Fruit fly (Drosophila melanogaster) whole organism, embryonic: ENCODE results near the gene CG9263.

Source experiments
- Aef1 ChIP-seq: fragments of 200-800 bp; sonication (Bioruptor generic); IDR thresholded peaks from 3 replicates; pipeline ENCODE4 v1.3.6; 2022; ENCODE audit warnings: missing biosample characterization, missing genetic modification characterization
- Asciz ChIP-seq: fragments of 200-800 bp; sonication (Bioruptor generic); optimal IDR thresholded peaks from 2 replicates; lab custom pipeline; 2017; ENCODE audit warnings: missing biosample characterization, mild to moderate bottlenecking, missing genetic modification characterization, missing genetic modification reagents
- BtbVII ChIP-seq: fragments of 200-800 bp; sonication (Bioruptor generic); optimal IDR thresholded peaks from 3 replicates; lab custom pipeline; 2017; ENCODE audit warnings: missing biosample characterization, mild to moderate bottlenecking, missing genetic modification characterization
- CG10147 ChIP-seq: fragments of 200-800 bp; sonication (Bioruptor generic); optimal IDR thresholded peaks from 2 replicates; lab custom pipeline; 2019; ENCODE audit warnings: missing biosample characterization, mild to moderate bottlenecking, missing genetic modification characterization, moderate library complexity
- CG10543 ChIP-seq: fragments of 200-800 bp; sonication (Bioruptor generic); optimal IDR thresholded peaks from 3 replicates; lab custom pipeline; 2017; ENCODE audit warnings: missing biosample characterization, mild to moderate bottlenecking, missing genetic modification characterization, moderate library complexity
- CG11504 ChIP-seq: fragments of 200-800 bp; sonication (Bioruptor generic); optimal IDR thresholded peaks from 3 replicates; lab custom pipeline; 2019; ENCODE audit warnings: missing biosample characterization, mild to moderate bottlenecking, missing genetic modification characterization, moderate library complexity
- CG12155 ChIP-seq: fragments of 200-800 bp; sonication (Bioruptor generic); optimal IDR thresholded peaks from 3 replicates; lab custom pipeline; 2016; ENCODE audit warnings: missing biosample characterization, missing genetic modification characterization
- CG13123 ChIP-seq: fragments of 200-800 bp; sonication (Bioruptor generic); optimal IDR thresholded peaks from 2 replicates; lab custom pipeline; 2016; ENCODE audit warnings: missing biosample characterization, missing genetic modification characterization
- CG13894 ChIP-seq: fragments of 200-800 bp; sonication (Bioruptor generic); optimal IDR thresholded peaks from 3 replicates; lab custom pipeline; 2018; ENCODE audit warnings: missing biosample characterization, mild to moderate bottlenecking, missing genetic modification characterization, moderate library complexity
- CG15011 ChIP-seq: fragments of 200-800 bp; sonication (Bioruptor generic); optimal IDR thresholded peaks from 3 replicates; lab custom pipeline; 2018; ENCODE audit warnings: missing biosample characterization, mild to moderate bottlenecking, missing genetic modification characterization
- CG2120 ChIP-seq: fragments of 200-800 bp; sonication (Bioruptor generic); optimal IDR thresholded peaks from 3 replicates; lab custom pipeline; 2016; ENCODE audit warnings: missing biosample characterization, missing genetic modification characterization
- CG2202 ChIP-seq: fragments of 200-800 bp; sonication (Bioruptor generic); optimal IDR thresholded peaks from 2 replicates; lab custom pipeline; 2018; ENCODE audit warnings: missing biosample characterization, mild to moderate bottlenecking, missing genetic modification characterization
- CG2875 ChIP-seq: fragments of 200-800 bp; sonication (Bioruptor generic); optimal IDR thresholded peaks from 2 replicates; lab custom pipeline; 2017; ENCODE audit warnings: missing biosample characterization, mild to moderate bottlenecking, missing genetic modification characterization, missing genetic modification reagents
- CG32767 ChIP-seq: fragments of 200-800 bp; sonication (Bioruptor generic); IDR thresholded peaks from 2 replicates; pipeline ENCODE4 v1.3.6; 2022; ENCODE audit warnings: missing biosample characterization, missing genetic modification characterization
- CG3838 ChIP-seq: fragments of 200-800 bp; sonication (Bioruptor generic); optimal IDR thresholded peaks from 3 replicates; lab custom pipeline; 2016; ENCODE audit warnings: missing biosample characterization, missing genetic modification characterization
- CG4617 ChIP-seq: fragments of 200-800 bp; sonication (Bioruptor generic); optimal IDR thresholded peaks from 3 replicates; lab custom pipeline; 2016; ENCODE audit warnings: missing biosample characterization, missing genetic modification characterization, borderline replicate concordance
- CG8765 ChIP-seq: fragments of 200-800 bp; sonication (Bioruptor generic); IDR thresholded peaks from 2 replicates; pipeline ENCODE4 v1.3.6; 2022; ENCODE audit warnings: missing biosample characterization, missing genetic modification characterization
- CG9876 ChIP-seq: fragments of 200-800 bp; sonication (Bioruptor generic); optimal IDR thresholded peaks from 2 replicates; lab custom pipeline; 2016; ENCODE audit warnings: missing biosample characterization, missing genetic modification characterization
- Chrac-16 ChIP-seq: fragments of 200-800 bp; sonication (Bioruptor generic); optimal IDR thresholded peaks from 3 replicates; lab custom pipeline; 2016; ENCODE audit warnings: missing biosample characterization, missing genetic modification characterization
- Dp ChIP-seq: fragments of 200-800 bp; sonication (Bioruptor generic); optimal IDR thresholded peaks from 2 replicates; lab custom pipeline; 2018; ENCODE audit warnings: missing biosample characterization, mild to moderate bottlenecking, missing genetic modification characterization, moderate library complexity
- E2f1 ChIP-seq: fragments of 200-800 bp; sonication (Bioruptor generic); IDR thresholded peaks from 2 replicates; pipeline ENCODE4 v1.3.6; 2022; ENCODE audit warnings: missing biosample characterization, missing genetic modification characterization
- Ets65A ChIP-seq: fragments of 200-800 bp; sonication (Bioruptor generic); peaks from one replicate; lab custom pipeline; 2016; ENCODE audit warnings: missing biosample characterization, missing genetic modification characterization
- HmgZ ChIP-seq: fragments of 200-800 bp; sonication (Bioruptor generic); optimal IDR thresholded peaks from 2 replicates; lab custom pipeline; 2018; ENCODE audit warnings: missing biosample characterization, mild to moderate bottlenecking, missing genetic modification characterization
- Hr39 ChIP-seq: fragments of >200 bp; optimal IDR thresholded peaks from 2 replicates; lab custom pipeline; 2017
- Lhr ChIP-seq: fragments of 200-800 bp; sonication (Bioruptor generic); optimal IDR thresholded peaks from 3 replicates; lab custom pipeline; 2017; ENCODE audit warnings: mild to moderate bottlenecking, missing biosample characterization, missing genetic modification reagents, missing genetic modification characterization
- MESR4 ChIP-seq: fragments of 200-800 bp; sonication (Bioruptor generic); optimal IDR thresholded peaks from 2 replicates; lab custom pipeline; 2018; ENCODE audit warnings: missing biosample characterization, mild to moderate bottlenecking, missing genetic modification characterization, moderate library complexity
- Ravus ChIP-seq: fragments of 200-800 bp; sonication (Bioruptor generic); IDR thresholded peaks from 2 replicates; pipeline ENCODE4 v1.3.6; 2022; ENCODE audit warnings: missing biosample characterization, missing genetic modification characterization
- Side ChIP-seq: fragments of 200-800 bp; sonication (Bioruptor generic); optimal IDR thresholded peaks from 2 replicates; lab custom pipeline; 2016; ENCODE audit warnings: missing biosample characterization, missing genetic modification characterization
- YL-1 ChIP-seq: fragments of 200-800 bp; sonication (Bioruptor generic); optimal IDR thresholded peaks from 3 replicates; lab custom pipeline; 2017; ENCODE audit warnings: missing biosample characterization, mild to moderate bottlenecking, missing genetic modification characterization
- danr ChIP-seq: fragments of 200-800 bp; sonication (Bioruptor generic); IDR thresholded peaks from 2 replicates; pipeline ENCODE4 v1.3.6; 2022; ENCODE audit warnings: missing biosample characterization, missing genetic modification characterization
- eve ChIP-seq, 2 experiments: fragments of >200 bp; optimal IDR thresholded peaks; 2 replicates each; lab custom pipeline; 2017; ENCODE audit warnings: missing biosample characterization in 2 of 2, missing genetic modification characterization in 2 of 2
- fd102C ChIP-seq: fragments of 200-800 bp; sonication (Bioruptor generic); optimal IDR thresholded peaks from 2 replicates; lab custom pipeline; 2018; ENCODE audit warnings: missing biosample characterization, mild to moderate bottlenecking, missing genetic modification characterization, moderate library complexity
- ind ChIP-seq: fragments of 200-800 bp; sonication (Bioruptor generic); optimal IDR thresholded peaks from 3 replicates; lab custom pipeline; 2016; ENCODE audit warnings: missing biosample characterization, missing genetic modification characterization
- kay ChIP-seq: fragments of 200-800 bp; sonication (Bioruptor generic); optimal IDR thresholded peaks from 2 replicates; lab custom pipeline; 2016; ENCODE audit warnings: missing biosample characterization, missing genetic modification characterization
- oc ChIP-seq: fragments of 200-800 bp; sonication (Bioruptor generic); optimal IDR thresholded peaks from 2 replicates; lab custom pipeline; 2018; ENCODE audit warnings: missing biosample characterization, mild to moderate bottlenecking, missing genetic modification characterization, moderate library complexity
- ranshi ChIP-seq: fragments of 200-800 bp; sonication (Bioruptor generic); IDR thresholded peaks from 2 replicates; pipeline ENCODE4 v1.3.6; 2022; ENCODE audit warnings: missing biosample characterization, missing genetic modification characterization
- tgo ChIP-seq: fragments of 200-800 bp; sonication (Bioruptor generic); IDR thresholded peaks from 3 replicates; pipeline ENCODE4 v1.3.6; 2022; ENCODE audit warnings: missing biosample characterization, missing genetic modification characterization
- tll ChIP-seq, 2 experiments: fragments of 200-800 bp in 1 of 2; fragments of >200 bp in 1 of 2; sonication (Bioruptor generic) in 1 of 2; optimal IDR thresholded peaks; 2 replicates each; lab custom pipeline; 2017 to 2019; ENCODE audit warnings: missing biosample characterization in 2 of 2, missing genetic modification characterization in 2 of 2, mild to moderate bottlenecking in 1 of 2, moderate library complexity in 1 of 2
- toy ChIP-seq: fragments of 200-800 bp; sonication (Bioruptor generic); IDR thresholded peaks from 2 replicates; pipeline ENCODE4 v1.3.6; 2022; ENCODE audit warnings: missing biosample characterization, missing genetic modification characterization
- yki ChIP-seq: fragments of >200 bp; optimal IDR thresholded peaks from 3 replicates; lab custom pipeline; 2018

CG9263 gene

dm6 chr2L:13532524-13532923, 9.9 kb downstream of the CG9263 start, which contains the start of gene CG33645:
Gene CG33645 (plus strand): TSS chr2L:13532824.
- TF ChIP-seq CG2875 (GFP tag; lab: Kevin White, UChicago) (no peak), Ets65A (no peak), CG32767 (no peak), kay (no peak), CG10543 (no peak), Asciz (GFP tag; lab: Kevin White, UChicago) (no peak), E2f1 (no peak), CG13894 (tag; lab: Kevin White, UChicago) (no peak), eve (GFP tag; optimal IDR thresholded peaks at IDR 0.05; lab: Kevin White, UChicago) (no peak), CG2120 (GFP tag; lab: Kevin White, UChicago) (no peak), tll (GFP tag; optimal IDR thresholded peaks at IDR 0.05; lab: Kevin White, UChicago) (no peak), Side (no peak), oc (tag; lab: Kevin White, UChicago) (no peak), ind (GFP tag; lab: Kevin White, UChicago) (no peak), HmgZ (tag; lab: Kevin White, UChicago) (no peak)

- no peak for TF ChIP-seq Aef1 (GFP tag; lab: Robert Waterston, UW)
- TF ChIP-seq, all 482 proteins: peak for 0
Observed at dm6 chr2L:13531785-13532184, 10.6 kb downstream of the CG9263 start, which contains the start of gene CG33644. Gene CG33644 (plus strand): TSS chr2L:13532085.

dm6 chr2L:13530774-13531173, 11.6 kb downstream of the CG9263 start, which contains the start of gene CG33643:
Gene CG33643 (plus strand): TSS chr2L:13531074.
- no peak for TF ChIP-seq CG11504 (tag; lab: Kevin White, UChicago)
- TF ChIP-seq Chrac-16 (GFP tag; lab: Kevin White, UChicago), result no peak
- no peak for TF ChIP-seq danr
- no peak for TF ChIP-seq CG9876 (GFP tag; lab: Kevin White, UChicago)
- no peak for TF ChIP-seq CG2202 (tag; lab: Kevin White, UChicago)
- TF ChIP-seq tgo (GFP tag; lab: Robert Waterston, UW), result no peak

- TF ChIP-seq Hr39 (lab: Kevin White, UChicago) (no peak), Ravus (GFP tag; lab: Robert Waterston, UW) (no peak), CG8765 (no peak), eve (GFP tag; optimal IDR thresholded peaks at IDR 0.05; lab: Kevin White, UChicago) (no peak), CG15011 (GFP tag; lab: Kevin White, UChicago) (no peak), CG12155 (GFP tag; lab: Kevin White, UChicago) (no peak), Dp (GFP tag; lab: Kevin White, UChicago) (no peak), fd102C (GFP tag; lab: Kevin White, UChicago) (no peak), CG4617 (GFP tag; lab: Kevin White, UChicago) (no peak), yki (lab: Kevin White, UChicago) (no peak), MESR4 (GFP tag; lab: Kevin White, UChicago) (no peak), CG10147 (no peak), toy (GFP tag; lab: Robert Waterston, UW) (no peak), CG3838 (GFP tag; lab: Kevin White, UChicago) (no peak), CG13123 (no peak), BtbVII (GFP tag; lab: Kevin White, UChicago) (no peak), YL-1 (GFP tag; lab: Kevin White, UChicago) (no peak), Lhr (GFP tag; lab: Kevin White, UChicago) (no peak), ranshi (GFP tag; lab: Robert Waterston, UW) (no peak)
Observed at dm6 chr2L:13529675-13530074, 12.7 kb downstream of the CG9263 start, which contains the start of gene CG33642. Gene CG33642 (plus strand): TSS chr2L:13529975.
